Worm (Caenorhabditis elegans) whole organism, L2 larva: Measurements from ENCODE around the gene str-220.

Experiments
- R02D3.7 ChIP-seq: fragments of 150-350 bp; optimal IDR thresholded peaks from 2 replicates; lab custom pipeline; 2014; ENCODE audit warnings: missing biosample characterization, missing genetic modification characterization
- Y55F3AM.14 ChIP-seq: fragments of 200-800 bp; sonication (Bioruptor generic); optimal IDR thresholded peaks from 2 replicates; lab custom pipeline; 2018; ENCODE audit warnings: mild to moderate bottlenecking, missing genetic modification characterization, missing compliant biosample characterization
- ZK546.5 ChIP-seq: sonication (generic microtip); optimal IDR thresholded peaks from 2 replicates; lab custom pipeline; 2017; ENCODE audit warnings: missing biosample characterization, missing genetic modification characterization
- aly-2 ChIP-seq: fragments of 150-350 bp; optimal IDR thresholded peaks from 2 replicates; lab custom pipeline; 2014; ENCODE audit warnings: missing biosample characterization, missing genetic modification characterization
- ama-1 ChIP-seq: fragments of 150-350 bp; optimal IDR thresholded peaks from 2 replicates; lab custom pipeline; 2018; ENCODE audit warnings: inconsistent platforms
- blmp-1 ChIP-seq: sonication (generic microtip); optimal IDR thresholded peaks from 2 replicates; lab custom pipeline; 2017; ENCODE audit warnings: missing genetic modification characterization, mild to moderate bottlenecking, missing compliant biosample characterization, antibody characterized with exemption, moderate library complexity; ENCODE audit not compliant: insufficient read depth
- crh-2 ChIP-seq: sonication (generic microtip); optimal IDR thresholded peaks from 2 replicates; lab custom pipeline; 2017; ENCODE audit warnings: missing biosample characterization, missing genetic modification characterization
- dmd-4 ChIP-seq: sonication (generic microtip); optimal IDR thresholded peaks from 2 replicates; lab custom pipeline; 2017; ENCODE audit warnings: missing biosample characterization, missing genetic modification characterization
- fos-1 ChIP-seq: fragments of 150-350 bp; optimal IDR thresholded peaks from 2 replicates; lab custom pipeline; 2014; ENCODE audit warnings: missing biosample characterization, missing genetic modification characterization
- gmeb-1 ChIP-seq: fragments of 150-350 bp; optimal IDR thresholded peaks from 2 replicates; lab custom pipeline; 2014; ENCODE audit warnings: missing biosample characterization, missing genetic modification characterization
- lin-11 ChIP-seq: fragments of 150-350 bp; sonication (generic microtip); optimal IDR thresholded peaks from 2 replicates; lab custom pipeline; 2014; ENCODE audit warnings: missing biosample characterization, missing genetic modification characterization, inconsistent platforms, mixed read lengths
- lin-13 ChIP-seq: fragments of 150-350 bp; optimal IDR thresholded peaks from 2 replicates; lab custom pipeline; 2014; ENCODE audit warnings: missing biosample characterization, missing genetic modification reagents, missing genetic modification characterization
- lsy-2 ChIP-seq, 2 experiments: fragments of 150-350 bp in 1 of 2; sonication (generic microtip) in 1 of 2; optimal IDR thresholded peaks; 2 replicates each; lab custom pipeline; 2014 to 2017; ENCODE audit warnings: missing biosample characterization in 2 of 2, missing genetic modification characterization in 2 of 2
- mab-5 ChIP-seq: fragments of 150-350 bp; optimal IDR thresholded peaks from 2 replicates; lab custom pipeline; 2014; ENCODE audit warnings: missing biosample characterization, missing genetic modification characterization
- mbf-1 ChIP-seq: sonication (generic microtip); optimal IDR thresholded peaks from 2 replicates; lab custom pipeline; 2017; ENCODE audit warnings: missing biosample characterization, missing genetic modification characterization
- nhr-10 ChIP-seq: sonication (generic microtip); optimal IDR thresholded peaks from 2 replicates; lab custom pipeline; 2017; ENCODE audit warnings: missing biosample characterization, missing genetic modification characterization
- nhr-11 ChIP-seq: fragments of 150-350 bp; optimal IDR thresholded peaks from 2 replicates; lab custom pipeline; 2014; ENCODE audit warnings: missing biosample characterization, missing genetic modification characterization
- nhr-129 ChIP-seq: fragments of 150-350 bp; optimal IDR thresholded peaks from 2 replicates; lab custom pipeline; 2014; ENCODE audit warnings: missing biosample characterization, missing genetic modification characterization
- nhr-21 ChIP-seq: fragments of 150-350 bp; optimal IDR thresholded peaks from 2 replicates; lab custom pipeline; 2014; ENCODE audit warnings: missing biosample characterization, missing genetic modification characterization
- nhr-23 ChIP-seq: fragments of 150-350 bp; optimal IDR thresholded peaks from 2 replicates; lab custom pipeline; 2014; ENCODE audit warnings: missing biosample characterization, missing genetic modification reagents, missing genetic modification characterization
- nhr-25 ChIP-seq: fragments of 150-350 bp; sonication (generic microtip); optimal IDR thresholded peaks from 3 replicates; lab custom pipeline; 2014; ENCODE audit warnings: missing biosample characterization, missing genetic modification characterization
- nhr-6 ChIP-seq: fragments of 150-350 bp; optimal IDR thresholded peaks from 2 replicates; lab custom pipeline; 2014; ENCODE audit warnings: missing biosample characterization, missing genetic modification characterization
- nhr-77 ChIP-seq: fragments of 150-350 bp; optimal IDR thresholded peaks from 2 replicates; lab custom pipeline; 2014; ENCODE audit warnings: missing biosample characterization, missing genetic modification characterization
- peb-1 ChIP-seq: fragments of 150-350 bp; optimal IDR thresholded peaks from 2 replicates; lab custom pipeline; 2014; ENCODE audit warnings: missing biosample characterization, missing genetic modification characterization
- sem-4 ChIP-seq: fragments of 150-350 bp; optimal IDR thresholded peaks from 2 replicates; lab custom pipeline; 2014; ENCODE audit warnings: missing biosample characterization, missing genetic modification reagents, missing genetic modification characterization
- skn-1 ChIP-seq: sonication (generic microtip); optimal IDR thresholded peaks from 2 replicates; lab custom pipeline; 2017; ENCODE audit warnings: missing biosample characterization, missing genetic modification characterization
- sma-3 ChIP-seq: sonication (generic microtip); optimal IDR thresholded peaks from 2 replicates; lab custom pipeline; 2016; ENCODE audit warnings: missing genetic modification reagents, missing genetic modification characterization, missing compliant biosample characterization
- sma-9 ChIP-seq, 2 experiments: fragments of 150-350 bp in 1 of 2; sonication (generic microtip) in 1 of 2; optimal IDR thresholded peaks; 2 replicates each; lab custom pipeline; 2014 to 2016; ENCODE audit warnings: missing genetic modification characterization in 2 of 2, mild to moderate bottlenecking in 1 of 2, missing biosample characterization in 1 of 2, missing compliant biosample characterization in 1 of 2, missing genetic modification reagents in 1 of 2, moderate library complexity in 1 of 2
- snpc-4 ChIP-seq: fragments of 150-350 bp; optimal IDR thresholded peaks from 2 replicates; lab custom pipeline; 2014; ENCODE audit warnings: missing biosample characterization, missing genetic modification characterization
- unc-39 ChIP-seq: fragments of 150-350 bp; optimal IDR thresholded peaks from 2 replicates; lab custom pipeline; 2014; ENCODE audit warnings: missing biosample characterization, missing genetic modification characterization
- unc-55 ChIP-seq: fragments of 150-350 bp; sonication (generic microtip); optimal IDR thresholded peaks from 3 replicates; lab custom pipeline; 2014; ENCODE audit warnings: missing biosample characterization, missing genetic modification reagents, missing genetic modification characterization
- zag-1 ChIP-seq: fragments of 150-350 bp; optimal IDR thresholded peaks from 2 replicates; lab custom pipeline; 2014; ENCODE audit warnings: missing biosample characterization, missing genetic modification characterization
- ztf-1 ChIP-seq: fragments of 200-800 bp; sonication (Bioruptor generic); conservative IDR thresholded peaks from 2 replicates; pipeline ENCODE4 v1.3.6; 2022; ENCODE audit warnings: missing genetic modification characterization, missing compliant biosample characterization
- ztf-11 ChIP-seq: sonication (generic microtip); optimal IDR thresholded peaks from 2 replicates; lab custom pipeline; 2017; ENCODE audit warnings: missing biosample characterization, missing genetic modification characterization

str-220 gene

DNA sequence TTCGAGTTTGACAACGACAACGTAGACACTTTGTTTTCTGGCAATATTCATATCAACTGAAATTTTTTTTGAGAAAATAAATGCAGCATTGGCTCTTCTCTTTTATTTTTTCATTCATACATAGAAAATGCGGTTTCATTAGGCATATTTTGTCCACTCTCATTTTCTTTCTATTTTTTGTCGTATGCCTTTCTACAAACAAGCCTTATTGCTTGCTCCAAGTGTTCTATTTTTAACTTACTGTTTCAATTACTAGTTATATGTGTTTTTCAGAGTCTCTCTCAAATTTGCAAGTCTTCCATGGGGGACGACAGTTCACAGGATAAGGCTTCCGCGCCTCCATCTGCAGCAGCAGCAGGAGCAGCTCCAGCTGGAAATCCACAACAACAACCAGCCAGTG is 34.8 kb upstream of the str-220 start, which contains the start of gene kcc-1:
Gene kcc-1 (plus strand): TSS at position 301 of the 400 bp plus-strand sequence.
- no peak for TF ChIP-seq R02D3.7 (tag; lab: Kevin White, UChicago)
- no peak for TF ChIP-seq mab-5 (tag; lab: Kevin White, UChicago)
- no peak for TF ChIP-seq sem-4 (tag; lab: Kevin White, UChicago)
- no peak for TF ChIP-seq nhr-23 (tag; lab: Kevin White, UChicago)
- no peak for TF ChIP-seq blmp-1 (tag; lab: Kevin White, UChicago)
- no peak for TF ChIP-seq ZK546.5 (tag; lab: Kevin White, UChicago)
- TF ChIP-seq unc-39 (tag; lab: Kevin White, UChicago) = no peak
- TF ChIP-seq ama-1 (lab: Kevin White, UChicago) = no peak
- no peak for TF ChIP-seq sma-3 (GFP tag; lab: Kevin White, UChicago)
- TF ChIP-seq, all 48 proteins: peak for 0

- no peak for TF ChIP-seq Y55F3AM.14
- no peak for TF ChIP-seq lin-13 (GFP tag; lab: Kevin White, UChicago)
- TF ChIP-seq dmd-4 (tag; lab: Kevin White, UChicago) = no peak
- no peak for TF ChIP-seq nhr-77 (tag; lab: Kevin White, UChicago)
- no peak for TF ChIP-seq nhr-129 (tag; lab: Kevin White, UChicago)
- TF ChIP-seq nhr-11 (tag; lab: Kevin White, UChicago) = no peak
- TF ChIP-seq mab-5 (tag; lab: Kevin White, UChicago) = no peak
- no peak for TF ChIP-seq mbf-1 (tag; lab: Kevin White, UChicago)
- no peak for TF ChIP-seq fos-1 (tag; lab: Kevin White, UChicago)
- no peak for TF ChIP-seq nhr-10 (tag; lab: Kevin White, UChicago)
- TF ChIP-seq sem-4 (tag; lab: Kevin White, UChicago) = no peak
- no peak for TF ChIP-seq ama-1 (lab: Kevin White, UChicago)
- TF ChIP-seq ztf-11 (tag; lab: Kevin White, UChicago) = no peak
- TF ChIP-seq peb-1 (tag; lab: Kevin White, UChicago) = no peak
- TF ChIP-seq nhr-25 (tag; lab: Kevin White, UChicago) = no peak
- TF ChIP-seq, all 48 proteins: peak for 0
Measured at ce11 chrIV:7203696-7204095, 32.6 kb upstream of the str-220 start, which contains the start of gene R13A1.3. TSS of gene R13A1.3 (plus strand) at chrIV:7203996.

DNA sequence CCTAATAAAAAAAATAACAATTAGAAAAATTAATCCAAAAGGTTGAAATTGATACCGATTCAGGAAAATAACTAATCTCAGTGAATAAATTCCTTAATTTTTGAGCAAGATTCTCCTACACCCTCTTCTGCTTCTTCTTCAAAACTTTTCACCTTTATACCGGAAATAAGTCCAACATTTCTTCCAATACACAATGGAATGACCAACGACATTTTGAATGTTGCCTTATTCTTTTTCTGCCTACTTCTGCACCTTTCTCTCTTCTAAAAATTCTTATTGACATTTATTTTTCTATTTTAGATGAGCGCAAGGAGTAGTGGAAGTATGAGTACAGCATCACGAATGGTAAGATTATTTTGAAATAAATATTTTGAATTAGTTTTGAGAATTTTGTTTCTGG is 25.7 kb upstream of the str-220 start, which contains the start of gene unc-8:
Gene unc-8 (plus strand): TSS at position 301 of the 400 bp plus-strand sequence.
- TF ChIP-seq nhr-25 (tag; lab: Kevin White, UChicago) (no peak), unc-39 (tag; lab: Kevin White, UChicago) (no peak), unc-55 (GFP tag; lab: Kevin White, UChicago) (no peak), nhr-77 (tag; lab: Kevin White, UChicago) (no peak), R02D3.7 (tag; lab: Kevin White, UChicago) (no peak), crh-2 (no peak), nhr-23 (tag; lab: Kevin White, UChicago) (no peak), ztf-1 (GFP tag; lab: Robert Waterston, UW) (no peak), skn-1 (no peak), lin-13 (GFP tag; lab: Kevin White, UChicago) (no peak), snpc-4 (tag; lab: Kevin White, UChicago) (no peak), lsy-2 (tag; optimal IDR thresholded peaks at IDR 0.05; lab: Kevin White, UChicago) (no peak)

ce11 chrIV:7195734-7196133 is 24.6 kb upstream of the str-220 start, which contains the start of gene best-16:
TSS of gene best-16 (minus strand) at chrIV:7195834.
- TF ChIP-seq sma-3 (GFP tag; lab: Kevin White, UChicago) = no peak
- TF ChIP-seq R02D3.7 (tag; lab: Kevin White, UChicago) = no peak
- TF ChIP-seq ztf-11 (tag; lab: Kevin White, UChicago) = no peak
- no peak for TF ChIP-seq nhr-11 (tag; lab: Kevin White, UChicago)
- TF ChIP-seq aly-2 (tag; lab: Kevin White, UChicago) = no peak
- no peak for TF ChIP-seq nhr-6 (tag; lab: Kevin White, UChicago)

DNA sequence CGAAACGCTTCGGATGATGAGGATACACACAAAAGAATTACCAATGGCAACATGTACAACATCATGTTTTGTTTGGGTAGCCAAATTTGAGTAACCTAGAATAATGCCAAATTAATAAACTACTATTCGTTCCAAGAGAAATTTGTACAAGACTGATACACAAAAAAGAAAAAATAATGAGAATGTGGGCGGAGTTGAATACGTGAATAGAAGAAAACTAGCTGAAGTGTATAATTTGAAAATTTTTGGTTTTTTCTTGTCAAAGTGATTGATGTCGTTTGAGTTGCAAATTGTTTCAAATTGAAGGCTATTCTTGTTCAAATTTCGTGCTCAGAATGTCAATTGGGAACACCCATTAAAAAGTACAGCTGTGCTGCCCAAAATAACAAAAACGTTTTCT is 20.6 kb upstream of the str-220 start, which contains the start of gene R13A1.5:
Gene R13A1.5 (minus strand): TSS at position 101 of the 400 bp plus-strand sequence.
- TF ChIP-seq fos-1 (tag; lab: Kevin White, UChicago) = no peak

DNA sequence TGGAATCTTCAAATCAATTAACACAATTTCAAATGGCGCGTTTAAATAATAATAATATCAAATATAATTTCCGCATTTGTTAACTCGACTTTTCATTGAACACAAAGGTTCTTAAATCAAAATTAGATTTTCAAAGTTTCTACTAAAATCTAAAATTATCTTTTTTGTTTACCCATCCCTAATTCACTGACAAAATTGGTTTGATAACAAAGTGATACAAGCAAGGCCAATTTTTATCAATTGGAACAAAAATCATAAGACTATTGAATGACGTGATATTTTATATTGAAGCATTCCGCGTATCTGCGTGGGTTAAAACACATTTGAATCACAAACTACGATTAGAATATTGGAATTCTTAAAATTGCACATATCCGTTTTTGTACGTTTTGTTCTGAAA is 19.3 kb upstream of the str-220 start:
- TF ChIP-seq gmeb-1 (tag; lab: Kevin White, UChicago) (peak; percentile 51), fos-1 (tag; lab: Kevin White, UChicago) (peak; percentile 78), nhr-25 (tag; lab: Kevin White, UChicago) (no peak), zag-1 (tag; lab: Kevin White, UChicago) (no peak), sma-9 (GFP tag; optimal IDR thresholded peaks at IDR 0.05; lab: Kevin White, UChicago) (peak; percentile 83), sma-9 (tag; optimal IDR thresholded peaks at IDR 0.05; lab: Kevin White, UChicago) (no peak), sma-3 (GFP tag; lab: Kevin White, UChicago) (peak; percentile 38), lin-11 (tag; lab: Kevin White, UChicago) (no peak), nhr-21 (tag; lab: Kevin White, UChicago) (peak; percentile 0), ztf-11 (tag; lab: Kevin White, UChicago) (no peak), crh-2 (peak; percentile 47)
